Worm (Caenorhabditis elegans): ENCODE measurements around the gene T04F3.4.

The T04F3.4 gene

ce11 chrV:11779810-11780209 lies 17.0 kb upstream of the T04F3.4 start:
- TF ChIP-seq cebp-1 (GFP tag; IDR thresholded peaks at IDR 0.05) (no peak), cebp-1 (tag; optimal IDR thresholded peaks at IDR 0.05) (no peak), ceh-27 (GFP tag; optimal IDR thresholded peaks at IDR 0.05) (no peak), F55B11.4 (tag; optimal IDR thresholded peaks at IDR 0.05; ENCODE audit: borderline replicate concordance, insufficient read depth) (no peak), nhr-120 (GFP tag; IDR thresholded peaks at IDR 0.05) (no peak), ztf-3 (GFP tag; optimal IDR thresholded peaks at IDR 0.05) (no peak), F37B4.10 (GFP tag; IDR thresholded peaks at IDR 0.05) (no peak), dox-1 (GFP tag; IDR thresholded peaks at IDR 0.05) (no peak), F49E8.2 (tag; optimal IDR thresholded peaks at IDR 0.05; ENCODE audit: insufficient read depth) (no peak), B0336.3 (GFP tag; IDR thresholded peaks at IDR 0.05) (no peak), let-526 (GFP tag; IDR thresholded peaks at IDR 0.05) (no peak), T26A5.8 (tag; optimal IDR thresholded peaks at IDR 0.05) (no peak), F22D6.2 (tag; optimal IDR thresholded peaks at IDR 0.05) (no peak), tlf-1 (GFP tag; optimal IDR thresholded peaks at IDR 0.05) (no peak), hmg-1.2 (GFP tag; IDR thresholded peaks at IDR 0.05) (no peak), rec-8 (tag; optimal IDR thresholded peaks at IDR 0.05) (no peak), tbx-9 (tag; optimal IDR thresholded peaks at IDR 0.05; ENCODE audit: borderline replicate concordance) (no peak), dpff-1 (tag; optimal IDR thresholded peaks at IDR 0.05) (no peak), sea-2 (GFP tag; IDR thresholded peaks at IDR 0.05) (no peak), nfya-1 (tag; optimal IDR thresholded peaks at IDR 0.05; ENCODE audit: borderline replicate concordance, insufficient read depth) (no peak), ZK185.1 (tag; optimal IDR thresholded peaks at IDR 0.05; ENCODE audit: poor library complexity, severe bottlenecking) (no peak)

DNA sequence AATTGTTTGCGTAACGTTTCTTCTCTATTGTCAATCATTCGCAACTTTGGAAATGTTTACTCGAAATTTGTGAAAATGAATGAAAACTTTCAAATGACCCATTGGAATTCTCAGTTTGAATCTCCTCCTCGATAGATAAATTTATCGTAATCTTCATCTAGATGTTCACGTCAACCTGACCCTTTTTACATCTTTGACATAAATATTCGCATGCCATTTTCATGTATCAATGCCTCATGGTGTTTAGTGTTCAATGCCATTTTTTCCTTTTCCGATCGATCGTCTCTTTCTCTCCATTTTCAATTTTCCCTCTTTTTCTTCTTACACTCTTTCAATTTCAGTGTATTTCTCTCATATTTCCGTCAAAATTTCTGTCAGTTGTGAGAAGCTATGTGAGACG lies 16.5 kb upstream of the T04F3.4 start:
- TF ChIP-seq nhr-120 (GFP tag; IDR thresholded peaks at IDR 0.05) (no peak), T26A5.8 (tag; optimal IDR thresholded peaks at IDR 0.05) (no peak), efl-1 (GFP tag; optimal IDR thresholded peaks at IDR 0.05) (no peak), attf-6 (GFP tag; IDR thresholded peaks at IDR 0.05) (no peak), ama-1 (optimal IDR thresholded peaks at IDR 0.05) (no peak), ama-1 (GFP tag; optimal IDR thresholded peaks at IDR 0.05) (no peak)

DNA sequence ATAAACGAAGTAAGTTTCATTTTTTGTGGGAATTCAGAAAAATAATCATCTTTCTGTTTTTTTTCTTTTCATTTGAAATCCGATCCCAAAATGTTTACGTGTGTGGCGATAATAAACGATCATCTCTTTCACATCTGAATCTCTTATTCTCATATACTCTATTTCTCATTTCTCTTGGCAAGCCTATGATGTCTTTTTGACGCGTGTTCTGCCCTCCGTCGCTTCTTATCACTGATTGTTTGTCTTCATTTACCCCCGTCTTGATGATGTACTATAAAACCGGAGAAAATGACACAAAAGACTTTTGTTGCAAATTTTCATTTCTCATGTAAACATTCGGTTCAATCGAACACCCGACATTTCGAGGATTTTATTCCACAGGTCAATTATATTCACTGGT lies 15.0 kb upstream of the T04F3.4 start:
- peak in 1 of 2 experiments; percentile 24 for TF ChIP-seq let-607 (tag; optimal IDR thresholded peaks at IDR 0.05)
- no peak for TF ChIP-seq C17E4.6 (GFP tag; IDR thresholded peaks at IDR 0.05)
- no peak for TF ChIP-seq F52B5.7 (tag; optimal IDR thresholded peaks at IDR 0.05)
- TF ChIP-seq ZK185.1 (tag; optimal IDR thresholded peaks at IDR 0.05; ENCODE audit: poor library complexity, severe bottlenecking), result no peak
- no peak for TF ChIP-seq madf-3 (GFP tag; IDR thresholded peaks at IDR 0.05)
- peak; percentile 40 for TF ChIP-seq somi-1 (GFP tag; optimal IDR thresholded peaks at IDR 0.05)
- TF ChIP-seq snpc-1.3 (tag; optimal IDR thresholded peaks at IDR 0.05; ENCODE audit: insufficient read depth), result no peak
- no peak for TF ChIP-seq ztf-6 (GFP tag; IDR thresholded peaks at IDR 0.05)
- TF ChIP-seq nhr-80 (tag; optimal IDR thresholded peaks at IDR 0.05), result peak; percentile 72
- TF ChIP-seq lin-26 (GFP tag; IDR thresholded peaks at IDR 0.05), result no peak
- peak; percentile 12 for TF ChIP-seq tbp1 (GFP tag; optimal IDR thresholded peaks at IDR 0.05)
- TF ChIP-seq ets-4 (GFP tag; optimal IDR thresholded peaks at IDR 0.05), result no peak
- TF ChIP-seq lin-54 (GFP tag; optimal IDR thresholded peaks at IDR 0.05), result no peak
- no peak for TF ChIP-seq hmg-20 (GFP tag; IDR thresholded peaks at IDR 0.05)

All from whole organism, young adult.